Worm (Caenorhabditis elegans): Measurements from ENCODE around the gene W04E12.3.
"Not testable (repeated sequence)": the region's sequence is repeated elsewhere in the genome, so short reads cannot be mapped to it uniquely, and the experiment has no call there.

W04E12.3 gene

DNA sequence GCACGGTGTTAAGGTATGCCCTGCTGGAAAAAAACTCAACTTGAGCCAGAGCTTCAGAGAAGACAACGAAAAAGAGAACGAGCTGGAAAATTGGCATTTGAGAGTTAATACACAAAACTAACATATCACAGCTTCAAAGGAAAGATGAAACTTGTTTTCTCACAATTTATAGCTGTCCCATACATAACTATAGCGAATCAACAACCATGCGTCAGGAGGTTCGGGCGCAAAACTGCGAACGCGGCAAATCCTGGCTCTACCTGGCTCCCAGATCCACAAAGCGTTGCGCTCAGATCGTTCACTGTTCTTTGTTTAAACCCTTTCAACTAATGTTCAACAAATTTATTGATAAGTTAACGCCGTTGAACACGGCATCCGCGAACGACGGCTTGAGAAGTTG, 30.1 kb upstream of the W04E12.3 start, which contains the start of gene Y43F8C.23:
TSS of gene Y43F8C.23 (minus strand) at position 101 of the 400 bp plus-strand sequence.
- not testable (repeated sequence) for TF ChIP-seq ZK546.5, zfp-2, F37D6.2 (tag; optimal IDR thresholded peaks at IDR 0.05)

DNA sequence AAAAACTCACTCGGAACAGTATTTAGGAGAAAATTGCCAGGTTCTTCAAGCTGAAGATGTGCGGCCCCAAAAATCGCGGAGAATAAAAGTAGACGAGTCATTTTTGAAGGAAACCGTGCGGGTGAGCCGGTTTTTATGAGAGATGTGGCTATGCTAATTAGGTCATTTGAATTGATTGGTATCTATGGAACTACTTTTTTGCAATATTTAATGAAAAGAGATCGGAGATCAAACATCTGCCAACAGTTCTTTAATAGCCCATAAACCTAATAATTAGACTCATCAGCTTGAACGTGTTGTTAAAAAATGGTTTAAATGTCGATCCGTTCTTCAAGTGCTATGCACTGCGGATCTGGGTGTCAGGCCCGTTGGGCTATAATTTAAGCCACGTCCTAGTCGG, 26.3 kb upstream of the W04E12.3 start, which contains the start of gene Y43F8C.16:
TSS of gene Y43F8C.16 (minus strand) at position 101 of the 400 bp plus-strand sequence.
- TF ChIP-seq aha-1 (tag): peak; percentile 9
- TF ChIP-seq ztf-7 (tag; optimal IDR thresholded peaks at IDR 0.05): no peak

DNA sequence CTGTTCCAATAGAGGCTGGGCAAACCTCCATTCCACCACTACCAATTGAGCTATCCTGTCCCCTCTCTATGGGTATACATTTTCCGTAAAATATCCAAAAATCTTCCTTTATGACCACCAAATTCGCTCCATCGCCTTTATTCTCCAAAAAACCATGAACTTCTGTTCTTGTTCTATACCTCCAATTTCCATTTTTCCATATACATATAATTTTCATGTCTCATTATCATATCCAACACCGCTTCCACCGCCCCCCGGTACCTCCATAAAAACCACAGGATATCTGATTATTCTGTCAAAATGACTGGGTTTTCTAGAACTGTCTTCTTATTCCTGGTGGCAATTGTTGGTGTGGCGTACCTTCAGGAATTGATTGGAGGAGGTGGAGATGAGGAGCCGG, 25.9 kb upstream of the W04E12.3 start, which contains the start of gene Y43F8C.17:
TSS of gene Y43F8C.17 (plus strand) at position 301 of the 400 bp plus-strand sequence.
- TF ChIP-seq egl-27 (tag; optimal IDR thresholded peaks at IDR 0.05) (no peak), unc-62 (GFP tag; optimal IDR thresholded peaks at IDR 0.05 in 1 of 2) (peak in 1 of 2 experiments; percentile 12), unc-62 (tag; optimal IDR thresholded peaks at IDR 0.05) (no peak)

DNA sequence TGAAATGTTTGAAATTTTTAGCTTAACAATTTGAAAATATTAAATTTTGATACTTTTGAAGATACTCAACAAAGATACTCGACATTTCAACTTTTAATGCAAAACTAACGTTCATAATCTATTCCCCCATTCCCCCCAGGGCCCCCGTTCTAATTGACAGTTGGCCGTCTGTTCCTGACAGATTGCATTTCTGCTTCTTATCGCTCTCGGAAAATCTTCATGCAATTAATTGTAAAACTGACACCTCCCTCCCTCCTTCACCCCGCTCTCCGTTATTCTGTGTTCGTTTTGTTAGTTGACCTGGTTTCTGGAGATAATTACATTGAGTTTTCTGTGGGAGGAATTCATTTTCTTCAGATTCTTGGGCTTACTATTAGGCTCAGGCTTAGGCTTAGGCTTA, 23.8 kb upstream of the W04E12.3 start:
- no peak for TF ChIP-seq D1046.2 (GFP tag; IDR thresholded peaks at IDR 0.05)
- TF ChIP-seq dmd-6 (GFP tag; IDR thresholded peaks at IDR 0.05): peak; percentile 18; the same call in 1 of the 2 replicates
- no peak for TF ChIP-seq ces-1 (GFP tag; optimal IDR thresholded peaks at IDR 0.05)

DNA sequence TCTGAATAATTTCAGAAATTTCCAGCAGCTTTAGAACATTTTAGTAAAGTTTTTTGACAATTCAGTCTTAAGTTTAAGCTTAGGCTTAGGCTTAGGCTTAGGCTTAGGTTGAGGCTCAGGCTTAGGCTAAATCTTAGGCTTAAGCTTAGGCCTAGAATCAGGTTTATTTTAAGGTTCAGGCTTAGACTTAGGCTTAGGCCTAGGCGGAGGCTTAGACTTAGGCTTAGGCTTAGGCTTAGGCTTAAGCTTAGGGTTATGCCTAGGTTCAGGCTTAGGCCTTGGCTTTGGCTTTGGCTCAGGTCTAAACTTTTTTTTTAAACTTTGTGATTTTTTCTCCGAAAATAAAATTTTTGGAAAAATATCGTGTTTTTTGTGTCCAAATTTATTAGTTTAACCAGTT, 23.1 kb upstream of the W04E12.3 start:
- TF ChIP-seq nhr-10 (tag; optimal IDR thresholded peaks at IDR 0.05): no peak
- TF ChIP-seq lir-3 (tag; optimal IDR thresholded peaks at IDR 0.05): no peak
- no peak for TF ChIP-seq ces-1 (GFP tag; optimal IDR thresholded peaks at IDR 0.05)
- TF ChIP-seq Y105C5A.15 (GFP tag; IDR thresholded peaks at IDR 0.05): no peak
- TF ChIP-seq zip-11 (GFP tag; IDR thresholded peaks at IDR 0.05): no peak
- TF ChIP-seq saeg-2 (GFP tag; IDR thresholded peaks at IDR 0.05): no peak
- no peak for TF ChIP-seq F49E8.2 (tag; optimal IDR thresholded peaks at IDR 0.05; ENCODE audit: borderline replicate concordance)
- TF ChIP-seq mxl-3 (GFP tag; optimal IDR thresholded peaks at IDR 0.05): no peak
- no peak for TF ChIP-seq daf-19 (GFP tag; conservative IDR thresholded peaks at IDR 0.05)
- no peak for TF ChIP-seq set-16 (GFP tag; IDR thresholded peaks at IDR 0.05)
- no peak for TF ChIP-seq ceh-62 (tag; optimal IDR thresholded peaks at IDR 0.05)
- TF ChIP-seq F37D6.2 (tag; optimal IDR thresholded peaks at IDR 0.05): no peak
- TF ChIP-seq nhr-41 (GFP tag; IDR thresholded peaks at IDR 0.05): no peak
- TF ChIP-seq hlh-30 (tag; optimal IDR thresholded peaks at IDR 0.05; ENCODE audit: insufficient read depth): no peak
- no peak for TF ChIP-seq T26A8.4 (GFP tag; IDR thresholded peaks at IDR 0.05)
- no peak for TF ChIP-seq Y5F2A.4 (GFP tag; optimal IDR thresholded peaks at IDR 0.05)
- no peak for TF ChIP-seq hlh-11 (tag; optimal IDR thresholded peaks at IDR 0.05)
- no peak for TF ChIP-seq lin-1 (GFP tag; IDR thresholded peaks at IDR 0.05)
- TF ChIP-seq unc-62 (GFP tag; optimal IDR thresholded peaks at IDR 0.05 in 1 of 2): no peak
- TF ChIP-seq unc-62 (tag; optimal IDR thresholded peaks at IDR 0.05): no peak
- no peak for TF ChIP-seq Y48G9A.11 (GFP tag; IDR thresholded peaks at IDR 0.05)

DNA sequence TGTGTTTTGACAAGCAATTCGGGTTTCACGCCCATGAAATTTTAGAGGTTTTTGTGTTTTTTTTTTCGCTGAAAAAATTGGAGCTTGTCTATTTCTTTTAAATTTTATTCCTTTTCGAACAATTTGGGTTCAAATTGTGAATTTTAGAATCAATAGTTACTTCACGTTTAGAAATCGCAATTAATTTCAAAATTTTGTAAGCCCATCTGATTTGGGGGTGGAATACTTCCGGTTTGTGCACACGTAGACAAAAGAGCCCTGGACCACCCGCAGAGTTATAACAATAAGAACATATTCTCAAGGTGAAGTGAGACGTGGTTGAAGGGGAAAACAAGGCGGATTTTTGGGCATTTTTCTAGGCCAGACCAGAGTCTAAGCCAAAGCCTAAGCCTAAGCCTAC, 22.5 kb upstream of the W04E12.3 start, which contains the start of gene Y116F11A.6:
TSS of gene Y116F11A.6 (plus strand) at position 301 of the 400 bp plus-strand sequence.
- no peak for TF ChIP-seq egl-27 (tag; optimal IDR thresholded peaks at IDR 0.05)
- no peak for TF ChIP-seq unc-39 (tag; optimal IDR thresholded peaks at IDR 0.05)
- TF ChIP-seq lin-38 (GFP tag; IDR thresholded peaks at IDR 0.05): no peak
- TF ChIP-seq Y75B8A.6 (GFP tag; IDR thresholded peaks at IDR 0.05): no peak
- TF ChIP-seq hlh-30 (tag; optimal IDR thresholded peaks at IDR 0.05; ENCODE audit: insufficient read depth): no peak
- no peak for TF ChIP-seq lin-1 (GFP tag; IDR thresholded peaks at IDR 0.05)
- no peak for TF ChIP-seq dmd-9 (GFP tag; IDR thresholded peaks at IDR 0.05)
- TF ChIP-seq egl-43 (GFP tag; IDR thresholded peaks at IDR 0.05): no peak
- no peak for TF ChIP-seq skn-1 (tag; optimal IDR thresholded peaks at IDR 0.05)
- TF ChIP-seq zfp-3 (GFP tag; conservative IDR thresholded peaks at IDR 0.05): no peak
- TF ChIP-seq duxl-1 (tag; optimal IDR thresholded peaks at IDR 0.05; ENCODE audit: poor library complexity): no peak
- TF ChIP-seq fos-1 (tag; optimal IDR thresholded peaks at IDR 0.05): no peak
- TF ChIP-seq ces-1 (GFP tag; optimal IDR thresholded peaks at IDR 0.05): no peak
- TF ChIP-seq saeg-2 (GFP tag; IDR thresholded peaks at IDR 0.05): no peak
- no peak for TF ChIP-seq zfp-2 (tag; optimal IDR thresholded peaks at IDR 0.05)
- TF ChIP-seq nhr-237 (tag; optimal IDR thresholded peaks at IDR 0.05): no peak
- no peak for TF ChIP-seq zag-1 (tag; optimal IDR thresholded peaks at IDR 0.05)
- TF ChIP-seq ceh-28 (tag; optimal IDR thresholded peaks at IDR 0.05): no peak
